Worm (Caenorhabditis elegans): ENCODE measurements around the gene Y53F4B.10.

- TF ChIP-seq nhr-21 (tag; optimal IDR thresholded peaks at IDR 0.05), result no peak
- TF ChIP-seq elt-1 (tag; optimal IDR thresholded peaks at IDR 0.05), result no peak
- no peak for TF ChIP-seq ceh-16 (tag; optimal IDR thresholded peaks at IDR 0.05)
- no peak for TF ChIP-seq unc-62 (GFP tag; optimal IDR thresholded peaks at IDR 0.05)
- TF ChIP-seq ztf-11 (tag; optimal IDR thresholded peaks at IDR 0.05), result no peak
- no peak for TF ChIP-seq mdl-1 (tag; optimal IDR thresholded peaks at IDR 0.05)
- no peak for TF ChIP-seq egl-27 (tag; optimal IDR thresholded peaks at IDR 0.05)
- no peak for TF ChIP-seq peb-1 (tag; optimal IDR thresholded peaks at IDR 0.05)
- TF ChIP-seq C34F6.9 (tag; optimal IDR thresholded peaks at IDR 0.05), result no peak
- no peak for TF ChIP-seq ama-1 (optimal IDR thresholded peaks at IDR 0.05)
These were observed 38.4 kb downstream of the Y53F4B.10 start for ce11 chrII:14964877-14965276.
